Fruit fly (Drosophila melanogaster) whole organism, embryonic: ENCODE results near the gene gammaTub37C.
A peak's percentile ranks its signal among the peaks of the same experiment; 100 is the strongest.

Experiments used
- Atf-2 ChIP-seq: fragments of 200-800 bp; sonication (Bioruptor generic); optimal IDR thresholded peaks from 2 replicates; lab custom pipeline; 2016; ENCODE audit warnings: missing biosample characterization, missing genetic modification characterization
- Bdp1 ChIP-seq: fragments of 200-800 bp; sonication (Bioruptor generic); optimal IDR thresholded peaks from 3 replicates; lab custom pipeline; 2016; ENCODE audit warnings: missing biosample characterization, missing genetic modification characterization
- CG10274 ChIP-seq: fragments of 200-800 bp; sonication (Bioruptor generic); optimal IDR thresholded peaks from 3 replicates; lab custom pipeline; 2017; ENCODE audit warnings: missing biosample characterization, mild to moderate bottlenecking, missing genetic modification characterization
- CG10462 ChIP-seq: fragments of 200-800 bp; sonication (Bioruptor generic); optimal IDR thresholded peaks from 2 replicates; lab custom pipeline; 2016; ENCODE audit warnings: missing biosample characterization, missing genetic modification characterization
- CG10959 ChIP-seq: fragments of 200-800 bp; sonication (Bioruptor generic); IDR thresholded peaks from 2 replicates; pipeline ENCODE4 v1.3.6; 2022; ENCODE audit warnings: missing biosample characterization, missing genetic modification characterization
- CG11085 ChIP-seq: fragments of 200-800 bp; sonication (Bioruptor generic); IDR thresholded peaks from 2 replicates; pipeline ENCODE4 v1.3.6; 2022; ENCODE audit warnings: missing biosample characterization, missing genetic modification characterization
- CG11247 ChIP-seq: fragments of 200-800 bp; sonication (Bioruptor generic); IDR thresholded peaks from 2 replicates; pipeline ENCODE4 v1.3.6; 2022; ENCODE audit warnings: missing biosample characterization, missing genetic modification characterization
- CG12744 ChIP-seq: fragments of 200-800 bp; sonication (Bioruptor generic); optimal IDR thresholded peaks from 2 replicates; lab custom pipeline; 2016; ENCODE audit warnings: missing biosample characterization, missing genetic modification characterization
- CG13296 ChIP-seq: fragments of 200-800 bp; sonication (Bioruptor generic); optimal IDR thresholded peaks from 3 replicates; lab custom pipeline; 2018; ENCODE audit warnings: missing biosample characterization, mild to moderate bottlenecking, missing genetic modification characterization
- CG13894 ChIP-seq: fragments of 200-800 bp; sonication (Bioruptor generic); optimal IDR thresholded peaks from 3 replicates; lab custom pipeline; 2018; ENCODE audit warnings: missing biosample characterization, mild to moderate bottlenecking, missing genetic modification characterization, moderate library complexity
- CG14014 ChIP-seq: fragments of 200-800 bp; sonication (Bioruptor generic); IDR thresholded peaks from 2 replicates; pipeline ENCODE4 v1.3.6; 2022; ENCODE audit warnings: missing biosample characterization, missing genetic modification characterization
- CG17361 ChIP-seq: fragments of 200-800 bp; sonication (Bioruptor generic); IDR thresholded peaks from 3 replicates; pipeline ENCODE4 v1.3.6; 2022; ENCODE audit warnings: missing biosample characterization, missing genetic modification characterization
- CG17829 ChIP-seq: fragments of 200-800 bp; optimal IDR thresholded peaks from 2 replicates; lab custom pipeline; 2019; ENCODE audit warnings: missing biosample characterization, mild to moderate bottlenecking, missing genetic modification characterization, moderate library complexity
- CG18476 ChIP-seq: fragments of 200-800 bp; sonication (Bioruptor generic); optimal IDR thresholded peaks from 2 replicates; lab custom pipeline; 2016; ENCODE audit warnings: missing biosample characterization, mild to moderate bottlenecking, missing genetic modification characterization
- CG18764 ChIP-seq: fragments of 200-800 bp; sonication (Bioruptor generic); optimal IDR thresholded peaks from 3 replicates; lab custom pipeline; 2016; ENCODE audit warnings: missing biosample characterization, missing genetic modification characterization
- CG2116 ChIP-seq: fragments of 200-800 bp; sonication (Bioruptor generic); optimal IDR thresholded peaks from 3 replicates; lab custom pipeline; 2018; ENCODE audit warnings: missing biosample characterization, mild to moderate bottlenecking, missing genetic modification characterization
- CG2120 ChIP-seq: fragments of 200-800 bp; sonication (Bioruptor generic); optimal IDR thresholded peaks from 3 replicates; lab custom pipeline; 2016; ENCODE audit warnings: missing biosample characterization, missing genetic modification characterization
- CG2875 ChIP-seq: fragments of 200-800 bp; sonication (Bioruptor generic); optimal IDR thresholded peaks from 2 replicates; lab custom pipeline; 2017; ENCODE audit warnings: missing biosample characterization, mild to moderate bottlenecking, missing genetic modification characterization, missing genetic modification reagents
- CG30020 ChIP-seq: fragments of 200-800 bp; optimal IDR thresholded peaks from 2 replicates; lab custom pipeline; 2019; ENCODE audit warnings: missing biosample characterization, mild to moderate bottlenecking, missing genetic modification characterization, moderate library complexity
- CG3281 ChIP-seq: fragments of 200-800 bp; sonication (Bioruptor generic); optimal IDR thresholded peaks from 3 replicates; lab custom pipeline; 2017; ENCODE audit warnings: missing biosample characterization, mild to moderate bottlenecking, missing genetic modification characterization
- CG34422 ChIP-seq: fragments of 200-800 bp; sonication (Bioruptor generic); IDR thresholded peaks from 3 replicates; pipeline ENCODE4 v1.3.6; 2022; ENCODE audit warnings: missing biosample characterization, missing genetic modification characterization
- CG43689 ChIP-seq: fragments of 200-800 bp; sonication (Bioruptor generic); IDR thresholded peaks from 2 replicates; pipeline ENCODE4 v1.3.6; 2022; ENCODE audit warnings: missing biosample characterization, missing genetic modification characterization
- CG6175 ChIP-seq: fragments of 200-800 bp; sonication (Bioruptor generic); IDR thresholded peaks from 3 replicates; pipeline ENCODE4 v1.3.6; 2022; ENCODE audit warnings: missing biosample characterization, missing genetic modification characterization
- CG6683 ChIP-seq: fragments of 200-800 bp; sonication (Bioruptor generic); optimal IDR thresholded peaks from 2 replicates; lab custom pipeline; 2017; ENCODE audit warnings: missing biosample characterization, mild to moderate bottlenecking, missing genetic modification characterization, missing genetic modification reagents
- CG7357 ChIP-seq: fragments of 200-800 bp; sonication (Bioruptor generic); IDR thresholded peaks from 3 replicates; pipeline ENCODE4 v1.3.6; 2022; ENCODE audit warnings: missing biosample characterization, missing genetic modification characterization
- CG7839 ChIP-seq: fragments of 200-800 bp; sonication (Bioruptor generic); optimal IDR thresholded peaks from 3 replicates; lab custom pipeline; 2018; ENCODE audit warnings: missing biosample characterization, mild to moderate bottlenecking, missing genetic modification characterization, moderate library complexity
- D19B ChIP-seq: fragments of 200-800 bp; sonication (Bioruptor generic); optimal IDR thresholded peaks from 2 replicates; lab custom pipeline; 2017; ENCODE audit warnings: missing biosample characterization, mild to moderate bottlenecking, missing genetic modification characterization
- Gsc ChIP-seq: fragments of 200-800 bp; sonication (Bioruptor generic); IDR thresholded peaks from 2 replicates; pipeline ENCODE4 v1.3.6; 2022; ENCODE audit warnings: missing biosample characterization, missing genetic modification characterization
- H15 ChIP-seq: fragments of 200-800 bp; sonication (Bioruptor generic); IDR thresholded peaks from 3 replicates; pipeline ENCODE4 v1.3.6; 2022; ENCODE audit warnings: missing biosample characterization, missing genetic modification characterization
- HmgD ChIP-seq: fragments of 200-800 bp; sonication (Bioruptor generic); optimal IDR thresholded peaks from 3 replicates; lab custom pipeline; 2016; ENCODE audit warnings: missing biosample characterization, missing genetic modification characterization
- Mad ChIP-seq: fragments of 200-800 bp; sonication (Bioruptor generic); optimal IDR thresholded peaks from 2 replicates; lab custom pipeline; 2016; ENCODE audit warnings: missing biosample characterization, missing genetic modification characterization
- NK7.1 ChIP-seq: fragments of 200-800 bp; sonication (Bioruptor generic); optimal IDR thresholded peaks from 3 replicates; lab custom pipeline; 2016; ENCODE audit warnings: missing biosample characterization, missing genetic modification characterization
- Sin3A ChIP-seq: fragments of >200 bp; optimal IDR thresholded peaks from 2 replicates; lab custom pipeline; 2018
- Trl ChIP-seq, 3 experiments: fragments of >200 bp in 2 of 3; fragments of 200-800 bp in 1 of 3; sonication (Bioruptor generic) in 1 of 3; optimal IDR thresholded peaks; 2 replicates in 1 of 3; 3 replicates in 2 of 3; lab custom pipeline; 2016 to 2017; ENCODE audit warnings: missing biosample characterization in 1 of 3, missing genetic modification characterization in 1 of 3
- abd-A ChIP-seq: fragments of 200-800 bp; sonication (Bioruptor generic); optimal IDR thresholded peaks from 3 replicates; lab custom pipeline; 2019; ENCODE audit warnings: missing biosample characterization, mild to moderate bottlenecking, missing genetic modification characterization, moderate library complexity
- chn ChIP-seq: fragments of 200-800 bp; sonication (Bioruptor generic); optimal IDR thresholded peaks from 2 replicates; lab custom pipeline; 2016; ENCODE audit warnings: missing biosample characterization, missing genetic modification characterization
- dm ChIP-seq: fragments of 200-800 bp; sonication (Bioruptor generic); optimal IDR thresholded peaks from 3 replicates; lab custom pipeline; 2016; ENCODE audit warnings: missing biosample characterization, missing genetic modification characterization
- eve ChIP-seq, 2 experiments: fragments of >200 bp; optimal IDR thresholded peaks; 2 replicates each; lab custom pipeline; 2017; ENCODE audit warnings: missing biosample characterization in 2 of 2, missing genetic modification characterization in 2 of 2
- ewg ChIP-seq: fragments of 200-800 bp; sonication (Bioruptor generic); optimal IDR thresholded peaks from 3 replicates; lab custom pipeline; 2017; ENCODE audit warnings: mild to moderate bottlenecking, missing biosample characterization, missing genetic modification reagents, missing genetic modification characterization
- grau ChIP-seq: fragments of 200-800 bp; optimal IDR thresholded peaks from 3 replicates; lab custom pipeline; 2019; ENCODE audit warnings: missing biosample characterization, mild to moderate bottlenecking, missing genetic modification characterization, moderate library complexity
- lbe ChIP-seq: fragments of 200-800 bp; sonication (Bioruptor generic); optimal IDR thresholded peaks from 2 replicates; lab custom pipeline; 2016; ENCODE audit warnings: missing biosample characterization, mild to moderate bottlenecking, missing genetic modification characterization
- lilli ChIP-seq: fragments of 200-800 bp; sonication (Bioruptor generic); optimal IDR thresholded peaks from 3 replicates; lab custom pipeline; 2016; ENCODE audit warnings: missing biosample characterization, missing genetic modification characterization
- lov ChIP-seq, 2 experiments: fragments of 200-800 bp in 1 of 2; fragments of >200 bp in 1 of 2; sonication (Bioruptor generic) in 1 of 2; IDR thresholded peaks in 1 of 2; optimal IDR thresholded peaks in 1 of 2; 2 replicates in 1 of 2; 3 replicates in 1 of 2; pipeline versions ENCODE4 v1.3.6 to Lab custom; 2017 to 2022; ENCODE audit warnings: missing biosample characterization in 1 of 2, missing genetic modification characterization in 1 of 2
- nerfin-1 ChIP-seq: fragments of 200-800 bp; sonication (Bioruptor generic); optimal IDR thresholded peaks from 3 replicates; lab custom pipeline; 2019; ENCODE audit warnings: missing biosample characterization, mild to moderate bottlenecking, missing genetic modification characterization, moderate library complexity
- slp2 ChIP-seq: fragments of 200-800 bp; sonication (Bioruptor generic); optimal IDR thresholded peaks from 2 replicates; lab custom pipeline; 2016; ENCODE audit warnings: missing biosample characterization, missing genetic modification characterization
- so ChIP-seq: fragments of 200-800 bp; sonication (Bioruptor generic); IDR thresholded peaks from 3 replicates; pipeline ENCODE4 v1.3.6; 2022; ENCODE audit warnings: missing biosample characterization, missing genetic modification characterization
- tap ChIP-seq: fragments of 200-800 bp; optimal IDR thresholded peaks from 3 replicates; lab custom pipeline; 2019; ENCODE audit warnings: missing biosample characterization, mild to moderate bottlenecking, missing genetic modification characterization, moderate library complexity
- tll ChIP-seq, 2 experiments: fragments of 200-800 bp in 1 of 2; fragments of >200 bp in 1 of 2; sonication (Bioruptor generic) in 1 of 2; optimal IDR thresholded peaks; 2 replicates each; lab custom pipeline; 2017 to 2019; ENCODE audit warnings: missing biosample characterization in 2 of 2, missing genetic modification characterization in 2 of 2, mild to moderate bottlenecking in 1 of 2, moderate library complexity in 1 of 2
- wor ChIP-seq: fragments of 200-800 bp; sonication (Bioruptor generic); IDR thresholded peaks from 2 replicates; pipeline ENCODE4 v1.3.6; 2022; ENCODE audit warnings: missing biosample characterization, missing genetic modification characterization
- yki ChIP-seq: fragments of >200 bp; optimal IDR thresholded peaks from 3 replicates; lab custom pipeline; 2018

gammaTub37C gene

DNA sequence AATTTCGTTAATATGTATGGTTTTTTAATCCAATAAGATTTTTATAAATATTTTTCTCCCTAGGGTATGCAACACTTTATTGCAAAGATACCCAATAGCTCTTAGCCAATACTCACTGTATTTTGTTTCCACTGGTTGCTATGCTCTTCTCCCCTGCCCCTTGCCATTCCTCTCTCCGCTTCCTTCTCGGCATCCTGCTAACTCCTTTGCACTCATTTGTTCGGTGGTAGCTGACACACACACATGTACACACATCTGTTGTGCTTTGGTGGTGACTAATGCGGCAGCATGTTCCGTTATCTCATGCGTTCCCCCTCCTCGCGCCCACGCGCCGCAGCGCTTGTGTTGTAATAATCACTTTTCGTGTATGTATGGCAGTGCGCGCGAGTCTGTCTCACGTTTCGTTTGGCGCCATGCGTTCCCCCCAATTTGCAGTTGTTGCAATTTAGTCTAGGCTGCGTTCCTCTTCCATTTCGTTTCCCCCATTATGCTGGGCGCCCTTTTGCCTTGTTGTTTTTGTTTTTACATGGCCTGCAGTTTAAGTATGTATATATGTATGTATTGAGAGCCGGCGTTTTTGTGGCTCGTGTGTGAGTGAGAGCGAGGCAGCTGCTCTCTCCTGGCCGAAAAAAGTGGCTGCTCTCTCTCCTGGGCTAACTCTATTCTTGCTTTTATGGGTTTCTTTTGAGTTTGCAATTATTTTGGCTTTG, 50.6 kb downstream of the gammaTub37C start, which contains the start of gene Polr1D (continued):
- TF ChIP-seq slp2 (GFP tag; lab: Kevin White, UChicago) (no peak), CG2120 (peak; percentile 2), CG6175 (GFP tag; lab: Robert Waterston, UW) (no peak), CG6683 (GFP tag; lab: Kevin White, UChicago) (no peak), so (peak; percentile 60; the same call in 1 of the 3 replicates), ewg (GFP tag; lab: Kevin White, UChicago) (no peak), D19B (GFP tag; lab: Kevin White, UChicago) (no peak), CG12744 (no peak), CG7839 (tag; lab: Kevin White, UChicago) (peak; percentile 43), CG17361 (peak; percentile 44; the same call in 1 of the 3 replicates), lov (optimal IDR thresholded peaks at IDR 0.05; lab: Kevin White, UChicago) (no peak), lov (GFP tag; IDR thresholded peaks at IDR 0.05; lab: Robert Waterston, UW) (peak; percentile 66; the same call in 1 of the 3 replicates), CG10274 (GFP tag; lab: Kevin White, UChicago) (no peak), yki (lab: Kevin White, UChicago) (peak; percentile 32), CG11247 (GFP tag; lab: Robert Waterston, UW) (0 out of 2 replicates have a peak, but pooled peaks have one; percentile 32), NK7.1 (GFP tag; lab: Kevin White, UChicago) (no peak), abd-A (peak; percentile 94), chn (GFP tag; lab: Kevin White, UChicago) (peak; percentile 19), CG3281 (no peak), tll (GFP tag; optimal IDR thresholded peaks at IDR 0.05; lab: Kevin White, UChicago) (peak in 1 of 2 experiments; percentile 30), nerfin-1 (peak; percentile 61), Sin3A (lab: Kevin White, UChicago) (no peak), Bdp1 (GFP tag; lab: Kevin White, UChicago) (no peak), wor (GFP tag; lab: Robert Waterston, UW) (no peak), CG10462 (GFP tag; lab: Kevin White, UChicago) (no peak), CG2875 (GFP tag; lab: Kevin White, UChicago) (no peak), grau (tag; lab: Kevin White, UChicago) (peak; percentile 99), Gsc (GFP tag; lab: Robert Waterston, UW) (no peak), Atf-2 (GFP tag; lab: Kevin White, UChicago) (no peak), HmgD (GFP tag; lab: Kevin White, UChicago) (peak; percentile 26), CG10959 (GFP tag; lab: Robert Waterston, UW) (no peak), CG14014 (GFP tag; lab: Robert Waterston, UW) (no peak), CG18764 (GFP tag; lab: Kevin White, UChicago) (no peak), Trl (optimal IDR thresholded peaks at IDR 0.05; lab: Kevin White, UChicago) (peak; percentile 76 to 85), Trl (GFP tag; optimal IDR thresholded peaks at IDR 0.05; lab: Kevin White, UChicago) (no peak), Mad (GFP tag; lab: Kevin White, UChicago) (no peak), dm (GFP tag; lab: Kevin White, UChicago) (peak; percentile 47), CG13296 (GFP tag; lab: Kevin White, UChicago) (no peak), lbe (GFP tag; lab: Kevin White, UChicago) (no peak), CG17829 (no peak), CG7357 (peak; percentile 54; the same call in 2 of the 3 replicates), lilli (GFP tag; lab: Kevin White, UChicago) (no peak), CG2116 (GFP tag; lab: Kevin White, UChicago) (no peak), CG30020 (tag; lab: Kevin White, UChicago) (peak; percentile 19), CG18476 (GFP tag; lab: Kevin White, UChicago) (no peak), H15 (GFP tag; lab: Robert Waterston, UW) (no peak), CG43689 (no peak), eve (GFP tag; optimal IDR thresholded peaks at IDR 0.05; lab: Kevin White, UChicago) (no peak), CG11085 (GFP tag; lab: Robert Waterston, UW) (no peak), CG13894 (tag; lab: Kevin White, UChicago) (no peak), CG34422 (GFP tag; lab: Robert Waterston, UW) (peak; percentile 67; the same call in 1 of the 3 replicates), tap (peak; percentile 59)
